Worm (Caenorhabditis elegans) whole organism, L4 larva: ENCODE results near the gene sms-1.

Source experiments
- D1046.2 ChIP-seq: fragments of 200-800 bp; sonication (Bioruptor generic); IDR thresholded peaks from 2 replicates; pipeline ENCODE4 v1.3.6; 2022; ENCODE audit warnings: missing genetic modification characterization, missing compliant biosample characterization
- F10B5.3 ChIP-seq: sonication (generic microtip); optimal IDR thresholded peaks from 2 replicates; lab custom pipeline; 2016; ENCODE audit warnings: mild to moderate bottlenecking, missing genetic modification characterization, missing compliant biosample characterization
- F26F4.8 ChIP-seq: fragments of 200-800 bp; sonication (Bioruptor generic); conservative IDR thresholded peaks from 2 replicates; pipeline ENCODE4 v1.3.6; 2022; ENCODE audit warnings: missing genetic modification characterization, missing compliant biosample characterization
- Y48G9A.11 ChIP-seq: fragments of 200-800 bp; sonication (Bioruptor generic); IDR thresholded peaks from 2 replicates; pipeline ENCODE4 v1.3.6; 2022; ENCODE audit warnings: missing genetic modification reagents, missing genetic modification characterization, missing compliant biosample characterization
- Y5F2A.4 ChIP-seq: fragments of 200-800 bp; sonication (Bioruptor generic); optimal IDR thresholded peaks from 2 replicates; lab custom pipeline; 2018; ENCODE audit warnings: mild to moderate bottlenecking, missing genetic modification characterization, missing compliant biosample characterization
- ZK337.2 ChIP-seq: fragments of 200-800 bp; sonication (Bioruptor generic); IDR thresholded peaks from 2 replicates; pipeline ENCODE4 v1.3.6; 2022; ENCODE audit warnings: missing genetic modification reagents, missing genetic modification characterization, missing compliant biosample characterization
- aha-1 ChIP-seq: fragments of 150-350 bp; peaks from one replicate; lab custom pipeline; 2014; ENCODE audit warnings: missing biosample characterization, missing genetic modification characterization
- aly-2 ChIP-seq: sonication (generic microtip); optimal IDR thresholded peaks from 2 replicates; lab custom pipeline; 2018; ENCODE audit warnings: missing biosample characterization, missing genetic modification characterization
- ama-1 ChIP-seq: fragments of 150-350 bp; optimal IDR thresholded peaks from 2 replicates; lab custom pipeline; 2014; ENCODE audit warnings: inconsistent platforms, mixed read lengths
- ceh-20 ChIP-seq: fragments of 200-800 bp; sonication (Bioruptor generic); IDR thresholded peaks from 2 replicates; pipeline ENCODE4 v1.3.6; 2022; ENCODE audit warnings: missing genetic modification reagents, missing genetic modification characterization, missing compliant biosample characterization
- ceh-28 ChIP-seq: fragments of 150-350 bp; optimal IDR thresholded peaks from 2 replicates; lab custom pipeline; 2014; ENCODE audit warnings: missing biosample characterization, missing genetic modification reagents, missing genetic modification characterization
- ceh-32 ChIP-seq: sonication (generic microtip); optimal IDR thresholded peaks from 2 replicates; lab custom pipeline; 2016; ENCODE audit warnings: mild to moderate bottlenecking, missing genetic modification characterization, missing compliant biosample characterization; ENCODE audit not compliant: poor library complexity
- ces-1 ChIP-seq: fragments of 150-350 bp; sonication (generic microtip); optimal IDR thresholded peaks from 4 replicates; lab custom pipeline; 2014; ENCODE audit warnings: missing biosample characterization, missing genetic modification reagents, missing genetic modification characterization
- ctbp-1 ChIP-seq: fragments of 200-800 bp; sonication (Bioruptor generic); IDR thresholded peaks from 2 replicates; pipeline ENCODE4 v1.3.6; 2022; ENCODE audit warnings: missing genetic modification reagents, missing genetic modification characterization, missing compliant biosample characterization
- daf-16 ChIP-seq, 3 experiments: sonication (generic microtip); optimal IDR thresholded peaks; 2 replicates each; lab custom pipeline; 2016 to 2017; ENCODE audit warnings: missing genetic modification characterization in 3 of 3, missing genetic modification reagents in 3 of 3, mild to moderate bottlenecking in 2 of 3, missing compliant biosample characterization in 2 of 3, missing biosample characterization in 1 of 3, moderate library complexity in 1 of 3
- dmd-6 ChIP-seq: fragments of 200-800 bp; sonication (Bioruptor generic); IDR thresholded peaks from 2 replicates; pipeline ENCODE4 v1.3.6; 2022; ENCODE audit warnings: missing genetic modification reagents, missing genetic modification characterization, missing compliant biosample characterization
- dmd-8 ChIP-seq: fragments of 200-800 bp; sonication (Bioruptor generic); IDR thresholded peaks from 2 replicates; pipeline ENCODE4 v1.3.6; 2022; ENCODE audit warnings: missing genetic modification characterization, missing compliant biosample characterization
- dpl-1 ChIP-seq: fragments of 150-350 bp; optimal IDR thresholded peaks from 2 replicates; lab custom pipeline; 2014; ENCODE audit warnings: missing biosample characterization, missing genetic modification reagents, missing genetic modification characterization
- duxl-1 ChIP-seq: sonication (generic microtip); optimal IDR thresholded peaks from 2 replicates; lab custom pipeline; 2016; ENCODE audit warnings: mild to moderate bottlenecking, missing genetic modification characterization, moderate library complexity, missing compliant biosample characterization; ENCODE audit not compliant: poor library complexity
- dve-1 ChIP-seq: sonication (generic microtip); optimal IDR thresholded peaks from 2 replicates; lab custom pipeline; 2017; ENCODE audit warnings: antibody characterized with exemption, mild to moderate bottlenecking, missing genetic modification characterization, missing compliant biosample characterization; ENCODE audit not compliant: insufficient read depth
- egl-27 ChIP-seq: sonication (generic microtip); optimal IDR thresholded peaks from 3 replicates; lab custom pipeline; 2017; ENCODE audit warnings: missing biosample characterization, missing genetic modification reagents, missing genetic modification characterization
- fos-1 ChIP-seq: fragments of 150-350 bp; optimal IDR thresholded peaks from 2 replicates; lab custom pipeline; 2014; ENCODE audit warnings: missing biosample characterization, missing genetic modification characterization
- gei-8 ChIP-seq: fragments of 200-800 bp; sonication (Bioruptor generic); optimal IDR thresholded peaks from 2 replicates; lab custom pipeline; 2018; ENCODE audit warnings: mild to moderate bottlenecking, missing genetic modification characterization, missing compliant biosample characterization
- hlh-11 ChIP-seq: fragments of 200-800 bp; sonication (Bioruptor generic); optimal IDR thresholded peaks from 2 replicates; lab custom pipeline; 2018; ENCODE audit warnings: mild to moderate bottlenecking, missing genetic modification characterization, missing compliant biosample characterization
- hlh-30 ChIP-seq: sonication (generic microtip); optimal IDR thresholded peaks from 2 replicates; lab custom pipeline; 2017; ENCODE audit warnings: antibody characterized with exemption, mild to moderate bottlenecking, missing genetic modification characterization, missing compliant biosample characterization; ENCODE audit not compliant: insufficient read depth
- jun-1 ChIP-seq: fragments of 150-350 bp; optimal IDR thresholded peaks from 2 replicates; lab custom pipeline; 2014; ENCODE audit warnings: missing biosample characterization, missing genetic modification reagents, missing genetic modification characterization
- lin-13 ChIP-seq: fragments of 150-350 bp; optimal IDR thresholded peaks from 2 replicates; lab custom pipeline; 2014; ENCODE audit warnings: missing biosample characterization, missing genetic modification reagents, missing genetic modification characterization
- lsy-2 ChIP-seq, 2 experiments: fragments of 150-350 bp in 1 of 2; sonication (generic microtip) in 1 of 2; optimal IDR thresholded peaks; 2 replicates each; lab custom pipeline; 2014 to 2017; ENCODE audit warnings: missing biosample characterization in 2 of 2, missing genetic modification characterization in 2 of 2
- mdt-29 ChIP-seq: fragments of 200-800 bp; sonication (Bioruptor generic); IDR thresholded peaks from 2 replicates; pipeline ENCODE4 v1.3.6; 2022; ENCODE audit warnings: missing genetic modification reagents, missing genetic modification characterization, missing compliant biosample characterization
- mxl-2 ChIP-seq: fragments of 200-800 bp; sonication (Bioruptor generic); conservative IDR thresholded peaks from 2 replicates; pipeline ENCODE4 v1.3.6; 2022; ENCODE audit warnings: missing genetic modification reagents, missing genetic modification characterization, missing compliant biosample characterization
- nhr-111 ChIP-seq: fragments of 200-800 bp; sonication (Bioruptor generic); optimal IDR thresholded peaks from 2 replicates; lab custom pipeline; 2018; ENCODE audit warnings: mild to moderate bottlenecking, missing genetic modification characterization, missing compliant biosample characterization
- nhr-25 ChIP-seq: sonication (generic microtip); optimal IDR thresholded peaks from 2 replicates; lab custom pipeline; 2017; ENCODE audit warnings: missing genetic modification characterization, mild to moderate bottlenecking, missing compliant biosample characterization, antibody characterized with exemption, moderate library complexity, borderline replicate concordance; ENCODE audit not compliant: insufficient read depth
- nhr-28 ChIP-seq: fragments of 150-350 bp; optimal IDR thresholded peaks from 2 replicates; lab custom pipeline; 2014; ENCODE audit warnings: missing biosample characterization, missing genetic modification characterization
- nhr-41 ChIP-seq: fragments of 200-800 bp; sonication (Bioruptor generic); IDR thresholded peaks from 2 replicates; pipeline ENCODE4 v1.3.6; 2022; ENCODE audit warnings: missing genetic modification reagents, missing genetic modification characterization, missing compliant biosample characterization
- nhr-6 ChIP-seq: fragments of 150-350 bp; optimal IDR thresholded peaks from 2 replicates; lab custom pipeline; 2014; ENCODE audit warnings: missing biosample characterization, missing genetic modification characterization
- nhr-76 ChIP-seq: fragments of 150-350 bp; optimal IDR thresholded peaks from 2 replicates; lab custom pipeline; 2014; ENCODE audit warnings: missing biosample characterization, missing genetic modification characterization
- nhr-77 ChIP-seq: fragments of 150-350 bp; optimal IDR thresholded peaks from 2 replicates; lab custom pipeline; 2014; ENCODE audit warnings: missing biosample characterization, missing genetic modification characterization
- pha-4 ChIP-seq, 2 experiments: fragments of 150-350 bp in 1 of 2; fragments of 200-800 bp in 1 of 2; sonication (Bioruptor generic) in 1 of 2; IDR thresholded peaks in 1 of 2; optimal IDR thresholded peaks in 1 of 2; 2 replicates each; pipeline versions ENCODE4 v1.3.6 to Lab custom; 2014 to 2022; ENCODE audit warnings: missing genetic modification characterization in 2 of 2, missing genetic modification reagents in 2 of 2, missing biosample characterization in 1 of 2, missing compliant biosample characterization in 1 of 2
- php-3 ChIP-seq: fragments of 200-800 bp; sonication (Bioruptor generic); IDR thresholded peaks from 2 replicates; pipeline ENCODE4 v1.3.6; 2022; ENCODE audit warnings: missing genetic modification reagents, missing genetic modification characterization, missing compliant biosample characterization
- pqm-1 ChIP-seq: sonication (generic microtip); optimal IDR thresholded peaks from 2 replicates; lab custom pipeline; 2017; ENCODE audit warnings: missing biosample characterization, missing genetic modification characterization
- skn-1 ChIP-seq: fragments of 150-350 bp; optimal IDR thresholded peaks from 2 replicates; lab custom pipeline; 2014; ENCODE audit warnings: missing biosample characterization, missing genetic modification characterization
- spr-3 ChIP-seq: fragments of 200-800 bp; sonication (Bioruptor generic); optimal IDR thresholded peaks from 2 replicates; lab custom pipeline; 2018; ENCODE audit warnings: mild to moderate bottlenecking, missing genetic modification characterization, missing compliant biosample characterization
- unc-62 ChIP-seq, 3 experiments: fragments of 150-350 bp in 1 of 3; sonication (generic microtip); optimal IDR thresholded peaks in 2 of 3; peaks in 1 of 3; 1 replicate in 1 of 3; 2 replicates in 2 of 3; lab custom pipeline; 2014 to 2017; ENCODE audit warnings: missing biosample characterization in 3 of 3, missing genetic modification characterization in 3 of 3, missing genetic modification reagents in 3 of 3, missing genotype in 1 of 3
- zfp-2 ChIP-seq: sonication (generic microtip); optimal IDR thresholded peaks from 2 replicates; lab custom pipeline; 2016; ENCODE audit warnings: mild to moderate bottlenecking, missing genetic modification characterization, missing compliant biosample characterization
- zfp-3 ChIP-seq: fragments of 200-800 bp; sonication (Bioruptor generic); conservative IDR thresholded peaks from 2 replicates; pipeline ENCODE4 v1.3.6; 2022; ENCODE audit warnings: missing genetic modification reagents, missing genetic modification characterization, missing compliant biosample characterization

The sms-1 gene

ce11 chrIV:11434575-11434974 lies 63.4 kb downstream of the sms-1 start:
- no peak for TF ChIP-seq gei-8 (GFP tag; lab: Kevin White, UChicago)
- no peak for TF ChIP-seq daf-16 (GFP tag; optimal IDR thresholded peaks at IDR 0.05; lab: Kevin White, UChicago)
- TF ChIP-seq daf-16 (tag; optimal IDR thresholded peaks at IDR 0.05; lab: Kevin White, UChicago): peak; percentile 61
- no peak for TF ChIP-seq mdt-29 (GFP tag; lab: Robert Waterston, UW)
- peak; percentile 31 for TF ChIP-seq nhr-28
- peak; percentile 62 for TF ChIP-seq dve-1
- TF ChIP-seq dmd-6 (GFP tag; lab: Robert Waterston, UW): peak; percentile 50; the same call in 1 of the 2 replicates
- 0 out of 2 replicates have a peak, but pooled peaks have one; percentile 33 for TF ChIP-seq php-3 (GFP tag; lab: Robert Waterston, UW)
- TF ChIP-seq ces-1 (GFP tag; lab: Kevin White, UChicago): no peak
- TF ChIP-seq pqm-1 (tag; lab: Kevin White, UChicago): peak; percentile 71
- TF ChIP-seq aha-1 (tag; lab: Kevin White, UChicago): peak; percentile 21

ce11 chrIV:11433709-11434108 lies 64.3 kb downstream of the sms-1 start:
- TF ChIP-seq nhr-111 (GFP tag; lab: Kevin White, UChicago): no peak
- no peak for TF ChIP-seq nhr-76 (tag; lab: Kevin White, UChicago)
- no peak for TF ChIP-seq D1046.2 (GFP tag; lab: Robert Waterston, UW)
- TF ChIP-seq fos-1 (tag; lab: Kevin White, UChicago): no peak
- peak; percentile 48; the same call in 1 of the 2 replicates for TF ChIP-seq ceh-20
- TF ChIP-seq skn-1: no peak
- TF ChIP-seq jun-1: no peak
- TF ChIP-seq nhr-41: no peak
- no peak for TF ChIP-seq php-3 (GFP tag; lab: Robert Waterston, UW)
- TF ChIP-seq spr-3 (GFP tag; lab: Kevin White, UChicago): no peak
- TF ChIP-seq dmd-8 (GFP tag; lab: Robert Waterston, UW): no peak
- TF ChIP-seq nhr-25 (tag; lab: Kevin White, UChicago): no peak
- no peak for TF ChIP-seq mxl-2 (GFP tag; lab: Robert Waterston, UW)
- TF ChIP-seq zfp-3 (GFP tag; lab: Robert Waterston, UW): no peak
- TF ChIP-seq hlh-30 (tag; lab: Kevin White, UChicago): peak; percentile 45
- TF ChIP-seq zfp-2 (tag; lab: Kevin White, UChicago): no peak
- no peak for TF ChIP-seq ces-1 (GFP tag; lab: Kevin White, UChicago)
- TF ChIP-seq pqm-1 (tag; lab: Kevin White, UChicago): no peak
- TF ChIP-seq ceh-32 (tag; lab: Kevin White, UChicago): no peak
- TF ChIP-seq unc-62 (GFP tag; optimal IDR thresholded peaks at IDR 0.05 in 1 of 2; lab: Kevin White, UChicago): peak in 1 of 2 experiments; percentile 21
- TF ChIP-seq unc-62 (tag; optimal IDR thresholded peaks at IDR 0.05; lab: Kevin White, UChicago): no peak
- peak; percentile 39 for TF ChIP-seq ceh-28 (tag; lab: Kevin White, UChicago)
- peak; percentile 26 to 84 for TF ChIP-seq lsy-2 (tag; optimal IDR thresholded peaks at IDR 0.05; lab: Kevin White, UChicago)
- TF ChIP-seq dpl-1 (GFP tag; lab: Kevin White, UChicago): peak; percentile 66
- TF ChIP-seq duxl-1 (tag; lab: Kevin White, UChicago): no peak
- peak in 1 of 2 experiments; percentile 31 for TF ChIP-seq daf-16 (GFP tag; optimal IDR thresholded peaks at IDR 0.05; lab: Kevin White, UChicago)
- TF ChIP-seq daf-16 (tag; optimal IDR thresholded peaks at IDR 0.05; lab: Kevin White, UChicago): peak; percentile 67
- no peak for TF ChIP-seq pha-4 (GFP tag; IDR thresholded peaks at IDR 0.05; lab: Robert Waterston, UW)
- peak; percentile 66 for TF ChIP-seq pha-4 (tag; optimal IDR thresholded peaks at IDR 0.05; lab: Kevin White, UChicago)
- no peak for TF ChIP-seq F10B5.3 (tag; lab: Kevin White, UChicago)
- no peak for TF ChIP-seq aly-2 (tag; lab: Kevin White, UChicago)
- TF ChIP-seq dmd-6 (GFP tag; lab: Robert Waterston, UW): 0 out of 2 replicates have a peak, but pooled peaks have one; percentile 41
- TF ChIP-seq hlh-11 (tag; lab: Kevin White, UChicago): peak; percentile 56
- TF ChIP-seq egl-27: no peak
- peak; percentile 28 for TF ChIP-seq nhr-77 (tag; lab: Kevin White, UChicago)
- TF ChIP-seq lin-13: peak; percentile 13
- peak; percentile 61 for TF ChIP-seq ctbp-1 (GFP tag; lab: Robert Waterston, UW)
- no peak for TF ChIP-seq ZK337.2
- peak; percentile 49 for TF ChIP-seq dve-1
- TF ChIP-seq nhr-6: peak; percentile 14
- TF ChIP-seq ama-1 (lab: Kevin White, UChicago): no peak
- TF ChIP-seq mdt-29 (GFP tag; lab: Robert Waterston, UW): no peak
- TF ChIP-seq F26F4.8 (GFP tag; lab: Robert Waterston, UW): no peak
- TF ChIP-seq Y48G9A.11: no peak
- no peak for TF ChIP-seq Y5F2A.4
